Fruit fly (Drosophila melanogaster) whole organism, pupa: ENCODE measurements around the gene bumpel.
A peak's percentile ranks its signal among the peaks of the same experiment; 100 is the strongest.

Source experiments
- CG10348 ChIP-seq: fragments of 200-800 bp; sonication (Bioruptor generic); IDR thresholded peaks from 2 replicates; pipeline ENCODE4 v1.3.6; 2022; ENCODE audit warnings: missing biosample characterization, missing genetic modification characterization
- CG12605 ChIP-seq: fragments of 200-800 bp; sonication (Bioruptor generic); IDR thresholded peaks from 2 replicates; pipeline ENCODE4 v1.3.6; 2022; ENCODE audit warnings: missing biosample characterization, missing genetic modification characterization
- CG13204 ChIP-seq: fragments of 200-800 bp; sonication (Bioruptor generic); optimal IDR thresholded peaks from 2 replicates; lab custom pipeline; 2018; ENCODE audit warnings: missing biosample characterization, mild to moderate bottlenecking, missing genetic modification characterization, moderate library complexity
- CG14655 ChIP-seq: fragments of 200-800 bp; sonication (Bioruptor generic); optimal IDR thresholded peaks from 3 replicates; lab custom pipeline; 2017; ENCODE audit warnings: mild to moderate bottlenecking, missing biosample characterization, missing genetic modification reagents, missing genetic modification characterization
- CG15710 ChIP-seq: fragments of 200-800 bp; sonication (Bioruptor generic); optimal IDR thresholded peaks from 2 replicates; lab custom pipeline; 2018; ENCODE audit warnings: missing biosample characterization, mild to moderate bottlenecking, missing genetic modification characterization, moderate library complexity
- CG17806 ChIP-seq: fragments of 200-800 bp; sonication (Bioruptor generic); optimal IDR thresholded peaks from 2 replicates; lab custom pipeline; 2018; ENCODE audit warnings: missing biosample characterization, mild to moderate bottlenecking, missing genetic modification characterization, moderate library complexity
- CG32121 ChIP-seq: fragments of 200-800 bp; sonication (Bioruptor generic); IDR thresholded peaks from 2 replicates; pipeline ENCODE4 v1.3.6; 2022; ENCODE audit warnings: missing biosample characterization, missing genetic modification characterization
- CG34367 ChIP-seq: fragments of 200-800 bp; sonication (Bioruptor generic); optimal IDR thresholded peaks from 2 replicates; lab custom pipeline; 2018; ENCODE audit warnings: missing biosample characterization, mild to moderate bottlenecking, missing genetic modification characterization
- CG4496 ChIP-seq: fragments of 200-800 bp; sonication (Bioruptor generic); IDR thresholded peaks from 3 replicates; pipeline ENCODE4 v1.3.6; 2022; ENCODE audit warnings: missing biosample characterization, missing genetic modification characterization
- CG8159 ChIP-seq: fragments of 200-800 bp; sonication (Bioruptor generic); optimal IDR thresholded peaks from 3 replicates; lab custom pipeline; 2018; ENCODE audit warnings: missing biosample characterization, mild to moderate bottlenecking, missing genetic modification characterization, moderate library complexity
- CG8301 ChIP-seq: fragments of 200-800 bp; sonication (Bioruptor generic); optimal IDR thresholded peaks from 2 replicates; lab custom pipeline; 2018; ENCODE audit warnings: missing biosample characterization, mild to moderate bottlenecking, missing genetic modification characterization
- CG9948 ChIP-seq: fragments of 200-800 bp; sonication (Bioruptor generic); optimal IDR thresholded peaks from 2 replicates; lab custom pipeline; 2018; ENCODE audit warnings: missing biosample characterization, mild to moderate bottlenecking, missing genetic modification characterization, moderate library complexity
- D1 ChIP-seq: fragments of 200-800 bp; sonication (Bioruptor generic); optimal IDR thresholded peaks from 2 replicates; lab custom pipeline; 2018; ENCODE audit warnings: missing biosample characterization, mild to moderate bottlenecking, missing genetic modification characterization, moderate library complexity
- EcR ChIP-seq: fragments of 200-800 bp; sonication (Bioruptor generic); optimal IDR thresholded peaks from 3 replicates; lab custom pipeline; 2019; ENCODE audit warnings: missing biosample characterization, missing genetic modification characterization, mild to moderate bottlenecking, moderate library complexity, missing genetic modification reagents
- Ets98B ChIP-seq: fragments of 200-800 bp; sonication (Bioruptor generic); IDR thresholded peaks from 2 replicates; pipeline ENCODE4 v1.3.6; 2022; ENCODE audit warnings: missing biosample characterization, missing genetic modification characterization
- Pif1A ChIP-seq: fragments of 200-800 bp; sonication (Bioruptor generic); optimal IDR thresholded peaks from 3 replicates; lab custom pipeline; 2016; ENCODE audit warnings: missing biosample characterization, missing genetic modification characterization
- Pif1B ChIP-seq: fragments of 200-800 bp; sonication (Bioruptor generic); optimal IDR thresholded peaks from 3 replicates; lab custom pipeline; 2016; ENCODE audit warnings: missing biosample characterization, missing genetic modification characterization
- Snoo ChIP-seq: fragments of 200-800 bp; sonication (Bioruptor generic); optimal IDR thresholded peaks from 3 replicates; lab custom pipeline; 2017; ENCODE audit warnings: missing biosample characterization, mild to moderate bottlenecking, missing genetic modification characterization, inconsistent platforms
- fd96Ca ChIP-seq: fragments of 200-800 bp; sonication (Bioruptor generic); IDR thresholded peaks from 3 replicates; pipeline ENCODE4 v1.3.6; 2022; ENCODE audit warnings: missing biosample characterization, missing genetic modification characterization
- gl ChIP-seq: fragments of 200-800 bp; sonication (Bioruptor generic); optimal IDR thresholded peaks from 2 replicates; lab custom pipeline; 2018; ENCODE audit warnings: missing biosample characterization, mild to moderate bottlenecking, missing genetic modification characterization
- rn ChIP-seq: fragments of 200-800 bp; sonication (Bioruptor generic); IDR thresholded peaks from 2 replicates; pipeline ENCODE4 v1.3.6; 2022; ENCODE audit warnings: missing biosample characterization, missing genetic modification characterization

bumpel gene

dm6 chr3R:11412371-11412770 is 6.1 kb downstream of the bumpel start, which contains the start of gene Ipo9:
TSS of gene Ipo9 (plus strand) at chr3R:11412522.
- no peak for TF ChIP-seq Pif1A (GFP tag; lab: Kevin White, UChicago)
- no peak for TF ChIP-seq EcR
- TF ChIP-seq CG32121 (GFP tag; lab: Robert Waterston, UW), result no peak
- TF ChIP-seq CG8159 (tag; lab: Kevin White, UChicago), result no peak
- no peak for TF ChIP-seq fd96Ca
- no peak for TF ChIP-seq rn
- TF ChIP-seq CG10348, result no peak
- no peak for TF ChIP-seq Pif1B (GFP tag; lab: Kevin White, UChicago)
- no peak for TF ChIP-seq Snoo (tag; lab: Kevin White, UChicago)
- no peak for TF ChIP-seq CG9948

dm6 chr3R:11409667-11410137 is 8.8 kb downstream of the bumpel start, which contains the start of the genes mgr and Irbp:
TSS of gene mgr (minus strand) at chr3R:11409875.
TSS of gene Irbp (plus strand) at chr3R:11410047.
- no peak; the same call in 1 of the 2 replicates for TF ChIP-seq CG12605
- no peak for TF ChIP-seq Pif1A (GFP tag; lab: Kevin White, UChicago)
- peak; percentile 86 for TF ChIP-seq CG17806 (tag; lab: Kevin White, UChicago)
- TF ChIP-seq CG15710, result peak; percentile 88
- no peak for TF ChIP-seq Snoo (tag; lab: Kevin White, UChicago)
- no peak for TF ChIP-seq Pif1B (GFP tag; lab: Kevin White, UChicago)
- peak; percentile 86 for TF ChIP-seq CG8159 (tag; lab: Kevin White, UChicago)
- peak; percentile 83 for TF ChIP-seq CG9948
- no peak for TF ChIP-seq D1 (tag; lab: Kevin White, UChicago)
- no peak for TF ChIP-seq CG14655 (GFP tag; lab: Kevin White, UChicago)
- peak; percentile 18; the same call in 1 of the 2 replicates for TF ChIP-seq CG10348
- TF ChIP-seq gl, result peak; percentile 37
- peak; percentile 88 for TF ChIP-seq CG4496
- no peak for TF ChIP-seq EcR
- peak; percentile 93 for TF ChIP-seq CG32121 (GFP tag; lab: Robert Waterston, UW)
- no peak for TF ChIP-seq CG13204
- TF ChIP-seq rn, result peak; percentile 82
- no peak for TF ChIP-seq CG8301 (tag; lab: Kevin White, UChicago)
- TF ChIP-seq CG34367 (tag; lab: Kevin White, UChicago), result peak; percentile 78
- peak; percentile 93 for TF ChIP-seq fd96Ca
- TF ChIP-seq Ets98B, result peak; percentile 92

dm6 chr3R:11407733-11408134 is 10.7 kb downstream of the bumpel start, which contains the start of gene mRpL40:
TSS of gene mRpL40 (plus strand) at chr3R:11407918.
- TF ChIP-seq Pif1B (GFP tag; lab: Kevin White, UChicago) (no peak), CG17806 (tag; lab: Kevin White, UChicago) (no peak), CG34367 (tag; lab: Kevin White, UChicago) (no peak), CG14655 (GFP tag; lab: Kevin White, UChicago) (no peak), Pif1A (GFP tag; lab: Kevin White, UChicago) (no peak), CG8159 (tag; lab: Kevin White, UChicago) (no peak), gl (no peak), rn (no peak), CG12605 (no peak), Snoo (tag; lab: Kevin White, UChicago) (no peak), Ets98B (no peak), CG4496 (no peak), EcR (no peak), CG15710 (no peak), CG10348 (no peak), CG13204 (no peak), CG8301 (tag; lab: Kevin White, UChicago) (no peak), D1 (tag; lab: Kevin White, UChicago) (no peak), CG32121 (GFP tag; lab: Robert Waterston, UW) (no peak), CG9948 (no peak)

- TF ChIP-seq Snoo (tag; lab: Kevin White, UChicago), result no peak
- TF ChIP-seq CG14655 (GFP tag; lab: Kevin White, UChicago), result no peak
- no peak for TF ChIP-seq CG13204
- no peak for TF ChIP-seq CG4496
- no peak for TF ChIP-seq CG8301 (tag; lab: Kevin White, UChicago)
- no peak for TF ChIP-seq CG10348
- no peak for TF ChIP-seq Pif1A (GFP tag; lab: Kevin White, UChicago)
- no peak for TF ChIP-seq D1 (tag; lab: Kevin White, UChicago)
- no peak for TF ChIP-seq EcR
- no peak for TF ChIP-seq fd96Ca
- TF ChIP-seq CG12605, result no peak
- TF ChIP-seq CG34367 (tag; lab: Kevin White, UChicago), result no peak
- TF ChIP-seq CG9948, result no peak
- TF ChIP-seq CG15710, result no peak
- no peak for TF ChIP-seq rn
- no peak for TF ChIP-seq CG17806 (tag; lab: Kevin White, UChicago)
- no peak for TF ChIP-seq Pif1B (GFP tag; lab: Kevin White, UChicago)
- no peak for TF ChIP-seq CG32121 (GFP tag; lab: Robert Waterston, UW)
- TF ChIP-seq CG8159 (tag; lab: Kevin White, UChicago), result no peak
- TF ChIP-seq Ets98B, result no peak
Measured at dm6 chr3R:11402894-11403293, 15.6 kb downstream of the bumpel start.

- no peak for TF ChIP-seq rn
- TF ChIP-seq fd96Ca, result no peak
- TF ChIP-seq Pif1A (GFP tag; lab: Kevin White, UChicago), result no peak
- no peak for TF ChIP-seq EcR
- TF ChIP-seq CG17806 (tag; lab: Kevin White, UChicago), result no peak
- TF ChIP-seq CG15710, result no peak
- no peak for TF ChIP-seq D1 (tag; lab: Kevin White, UChicago)
- TF ChIP-seq, all 21 proteins: peak for 0
Measured at dm6 chr3R:11395541-11395940, 22.9 kb downstream of the bumpel start.

dm6 chr3R:11393896-11394295 is 24.6 kb downstream of the bumpel start:
- TF ChIP-seq Pif1B (GFP tag; lab: Kevin White, UChicago) (no peak), gl (no peak)
